Worm (Caenorhabditis elegans) whole organism, mixed stage, embryonic: ENCODE results near the gene twk-39.
A peak's percentile ranks its signal among the peaks of the same experiment; 100 is the strongest.
"Not testable (repeated sequence)": the region's sequence is repeated elsewhere in the genome, so short reads cannot be mapped to it uniquely, and the experiment has no call there.

Experiments
- M03D4.4 ChIP-seq: sonication (generic microtip); optimal IDR thresholded peaks from 2 replicates; lab custom pipeline; 2017; ENCODE audit warnings: mild to moderate bottlenecking, missing genetic modification characterization, missing compliant biosample characterization
- bed-3 ChIP-seq: fragments of 200-800 bp; sonication (Bioruptor generic); optimal IDR thresholded peaks from 3 replicates; lab custom pipeline; 2018; ENCODE audit warnings: mild to moderate bottlenecking, missing genetic modification characterization, moderate library complexity, missing compliant biosample characterization
- blmp-1 ChIP-seq: fragments of 150-350 bp; optimal IDR thresholded peaks from 2 replicates; lab custom pipeline; 2014; ENCODE audit warnings: missing biosample characterization, missing genetic modification characterization
- ceh-43 ChIP-seq: fragments of 200-800 bp; sonication (Bioruptor generic); optimal IDR thresholded peaks from 2 replicates; lab custom pipeline; 2018; ENCODE audit warnings: mild to moderate bottlenecking, missing genetic modification characterization, moderate library complexity, missing compliant biosample characterization
- ceh-83 ChIP-seq: fragments of 200-800 bp; sonication (Bioruptor generic); optimal IDR thresholded peaks from 2 replicates; lab custom pipeline; 2018; ENCODE audit warnings: mild to moderate bottlenecking, missing genetic modification characterization, missing compliant biosample characterization
- ces-1 ChIP-seq: fragments of 150-350 bp; optimal IDR thresholded peaks from 2 replicates; lab custom pipeline; 2014; ENCODE audit warnings: missing biosample characterization, missing genetic modification reagents, missing genetic modification characterization
- drap-1 ChIP-seq: fragments of 200-800 bp; sonication (Bioruptor generic); optimal IDR thresholded peaks from 3 replicates; lab custom pipeline; 2018; ENCODE audit warnings: mild to moderate bottlenecking, missing genetic modification characterization, missing compliant biosample characterization
- elt-1 ChIP-seq: sonication (generic microtip); optimal IDR thresholded peaks from 2 replicates; lab custom pipeline; 2017; ENCODE audit warnings: missing genetic modification characterization, mild to moderate bottlenecking, missing compliant biosample characterization, antibody characterized with exemption, moderate library complexity, borderline replicate concordance; ENCODE audit not compliant: insufficient read depth
- elt-3 ChIP-seq: fragments of 150-350 bp; optimal IDR thresholded peaks from 2 replicates; lab custom pipeline; 2014; ENCODE audit warnings: missing biosample characterization, missing genetic modification characterization
- flh-1 ChIP-seq: fragments of 200-800 bp; sonication (Bioruptor generic); optimal IDR thresholded peaks from 2 replicates; lab custom pipeline; 2018; ENCODE audit warnings: mild to moderate bottlenecking, missing genetic modification characterization, moderate library complexity, missing compliant biosample characterization
- ham-2 ChIP-seq: fragments of 200-800 bp; sonication (Bioruptor generic); optimal IDR thresholded peaks from 2 replicates; lab custom pipeline; 2018; ENCODE audit warnings: mild to moderate bottlenecking, missing genetic modification characterization, missing compliant biosample characterization
- hlh-1 ChIP-seq: fragments of 150-350 bp; optimal IDR thresholded peaks from 2 replicates; lab custom pipeline; 2014; ENCODE audit warnings: missing biosample characterization, missing genetic modification reagents, missing genetic modification characterization
- lin-13 ChIP-seq: fragments of 150-350 bp; optimal IDR thresholded peaks from 2 replicates; lab custom pipeline; 2014; ENCODE audit warnings: missing biosample characterization, missing genetic modification characterization
- lsy-2 ChIP-seq: fragments of 150-350 bp; optimal IDR thresholded peaks from 2 replicates; lab custom pipeline; 2014; ENCODE audit warnings: missing biosample characterization, missing genetic modification characterization
- mab-5 ChIP-seq: fragments of 150-350 bp; optimal IDR thresholded peaks from 2 replicates; lab custom pipeline; 2014; ENCODE audit warnings: missing biosample characterization, missing genetic modification characterization
- mep-1 ChIP-seq: fragments of 150-350 bp; optimal IDR thresholded peaks from 2 replicates; lab custom pipeline; 2017; ENCODE audit warnings: missing biosample characterization, missing genetic modification reagents, missing genetic modification characterization, inconsistent platforms
- nhr-12 ChIP-seq: fragments of 150-350 bp; optimal IDR thresholded peaks from 2 replicates; lab custom pipeline; 2014; ENCODE audit warnings: missing biosample characterization, missing genetic modification characterization
- nhr-237 ChIP-seq: fragments of 150-350 bp; optimal IDR thresholded peaks from 2 replicates; lab custom pipeline; 2014; ENCODE audit warnings: missing biosample characterization, missing genetic modification characterization
- nhr-76 ChIP-seq: sonication (generic microtip); optimal IDR thresholded peaks from 2 replicates; lab custom pipeline; 2017; ENCODE audit warnings: missing biosample characterization, missing genetic modification characterization
- pha-4 ChIP-seq: fragments of 150-350 bp; optimal IDR thresholded peaks from 2 replicates; lab custom pipeline; 2018; ENCODE audit warnings: missing biosample characterization, missing genetic modification reagents, missing genetic modification characterization
- sem-2 ChIP-seq: fragments of 200-800 bp; sonication (Bioruptor generic); optimal IDR thresholded peaks from 2 replicates; lab custom pipeline; 2018; ENCODE audit warnings: mild to moderate bottlenecking, missing genetic modification characterization, missing compliant biosample characterization
- snpc-4 ChIP-seq: fragments of 150-350 bp; optimal IDR thresholded peaks from 2 replicates; lab custom pipeline; 2014; ENCODE audit warnings: missing biosample characterization, missing genetic modification characterization
- sptf-1 ChIP-seq: sonication (generic microtip); optimal IDR thresholded peaks from 2 replicates; lab custom pipeline; 2017; ENCODE audit warnings: mild to moderate bottlenecking, missing genetic modification characterization, moderate library complexity, missing compliant biosample characterization
- tbx-8 ChIP-seq: fragments of 200-800 bp; sonication (Bioruptor generic); optimal IDR thresholded peaks from 2 replicates; lab custom pipeline; 2018; ENCODE audit warnings: mild to moderate bottlenecking, missing genetic modification characterization, moderate library complexity, missing compliant biosample characterization
- unc-120 ChIP-seq: sonication (generic microtip); optimal IDR thresholded peaks from 2 replicates; lab custom pipeline; 2017; ENCODE audit warnings: missing genetic modification characterization, missing compliant biosample characterization; ENCODE audit not compliant: poor library complexity, severe bottlenecking
- unc-39 ChIP-seq: fragments of 150-350 bp; optimal IDR thresholded peaks from 2 replicates; lab custom pipeline; 2014; ENCODE audit warnings: missing biosample characterization, missing genetic modification characterization
- unc-62 ChIP-seq: fragments of 150-350 bp; optimal IDR thresholded peaks from 2 replicates; lab custom pipeline; 2014; ENCODE audit warnings: missing biosample characterization, missing genetic modification reagents, missing genetic modification characterization
- zip-8 ChIP-seq: fragments of 150-350 bp; optimal IDR thresholded peaks from 2 replicates; lab custom pipeline; 2014; ENCODE audit warnings: missing biosample characterization, missing genetic modification characterization
- ztf-11 ChIP-seq: fragments of 150-350 bp; optimal IDR thresholded peaks from 2 replicates; lab custom pipeline; 2014; ENCODE audit warnings: missing biosample characterization, missing genetic modification characterization

Gene twk-39

ce11 chrIII:11785961-11786360 is 9.6 kb upstream of the twk-39 start, which contains the start of gene tbx-38:
TSS of gene tbx-38 (minus strand) at chrIII:11786061.
- no peak for TF ChIP-seq ham-2 (GFP tag; lab: Kevin White, UChicago)
- TF ChIP-seq sem-2 (GFP tag; lab: Kevin White, UChicago): no peak
- TF ChIP-seq, all 35 proteins: peak for 0

- not testable (repeated sequence) for TF ChIP-seq tbx-8; ceh-83 (GFP tag; lab: Kevin White, UChicago); sptf-1 (tag; lab: Kevin White, UChicago)
These were observed 8.2 kb upstream of the twk-39 start, which contains the start of gene C24H11.1 for ce11 chrIII:11787376-11787775. TSS of gene C24H11.1 (plus strand) at chrIII:11787676.

- TF ChIP-seq snpc-4 (tag; lab: Kevin White, UChicago) (no peak), lin-13 (tag; lab: Kevin White, UChicago) (no peak)
These were observed 6.1 kb upstream of the twk-39 start for ce11 chrIII:11789480-11789879.

- peak; percentile 35 for TF ChIP-seq bed-3 (GFP tag; lab: Kevin White, UChicago)
- peak; percentile 34 for TF ChIP-seq M03D4.4 (tag; lab: Kevin White, UChicago)
- TF ChIP-seq drap-1: peak; percentile 11
- peak; percentile 40 for TF ChIP-seq sptf-1 (tag; lab: Kevin White, UChicago)
- peak; percentile 27 for TF ChIP-seq ceh-43 (GFP tag; lab: Kevin White, UChicago)
- TF ChIP-seq, all 35 proteins: peak for 5; not testable (repeated sequence) for 30
These were observed 3.0 kb upstream of the twk-39 start, which contains the start of gene C24H11.2 for ce11 chrIII:11792295-11793256. TSS of gene C24H11.2 (minus strand) at chrIII:11792345.

- TF ChIP-seq nhr-12 (tag; lab: Kevin White, UChicago) (no peak), sptf-1 (tag; lab: Kevin White, UChicago) (peak; percentile 4)
These were observed 1.2 kb upstream of the twk-39 start for ce11 chrIII:11794389-11794788.

ce11 chrIII:11806695-11807094 is 11.1 kb downstream of the twk-39 start, which contains the start of gene C18D11.7:
TSS of gene C18D11.7 (minus strand) at chrIII:11806795.
- TF ChIP-seq sem-2 (GFP tag; lab: Kevin White, UChicago): no peak
- TF ChIP-seq hlh-1 (tag; lab: Kevin White, UChicago): no peak
- no peak for TF ChIP-seq tbx-8
- no peak for TF ChIP-seq M03D4.4 (tag; lab: Kevin White, UChicago)
- no peak for TF ChIP-seq nhr-237 (tag; lab: Kevin White, UChicago)
- TF ChIP-seq ces-1 (GFP tag; lab: Kevin White, UChicago): no peak
- TF ChIP-seq unc-39 (tag; lab: Kevin White, UChicago): no peak
- no peak for TF ChIP-seq elt-3
- TF ChIP-seq mep-1 (tag; lab: Kevin White, UChicago): no peak
- no peak for TF ChIP-seq elt-1 (tag; lab: Kevin White, UChicago)
- TF ChIP-seq unc-62 (GFP tag; lab: Kevin White, UChicago): no peak

- TF ChIP-seq elt-1 (tag; lab: Kevin White, UChicago): no peak
- TF ChIP-seq lsy-2 (tag; lab: Kevin White, UChicago): no peak
- no peak for TF ChIP-seq ham-2 (GFP tag; lab: Kevin White, UChicago)
- TF ChIP-seq sem-2 (GFP tag; lab: Kevin White, UChicago): no peak
- TF ChIP-seq unc-120: no peak
- TF ChIP-seq tbx-8: no peak
- TF ChIP-seq nhr-237 (tag; lab: Kevin White, UChicago): no peak
- TF ChIP-seq unc-39 (tag; lab: Kevin White, UChicago): no peak
- TF ChIP-seq flh-1 (GFP tag; lab: Kevin White, UChicago): no peak
- no peak for TF ChIP-seq pha-4 (tag; lab: Kevin White, UChicago)
- TF ChIP-seq blmp-1 (tag; lab: Kevin White, UChicago): no peak
- TF ChIP-seq sptf-1 (tag; lab: Kevin White, UChicago): no peak
- no peak for TF ChIP-seq ztf-11
- TF ChIP-seq nhr-76 (tag; lab: Kevin White, UChicago): no peak
- TF ChIP-seq zip-8 (tag; lab: Kevin White, UChicago): no peak
- no peak for TF ChIP-seq lin-13 (tag; lab: Kevin White, UChicago)
- TF ChIP-seq unc-62 (GFP tag; lab: Kevin White, UChicago): no peak
- no peak for TF ChIP-seq bed-3 (GFP tag; lab: Kevin White, UChicago)
- no peak for TF ChIP-seq mab-5 (tag; lab: Kevin White, UChicago)
- TF ChIP-seq nhr-12 (tag; lab: Kevin White, UChicago): no peak
These were observed 11.9 kb downstream of the twk-39 start, which contains the start of gene C18D11.10 for ce11 chrIII:11807418-11807817. TSS of gene C18D11.10 (plus strand) at chrIII:11807718.
